Fruit fly (Drosophila melanogaster): ENCODE measurements around the gene ND-B8.

ND-B8 gene

dm6 chr2L:4454009-4454689, at the start of gene ND-B8, which contains the start of gene Secp43:
Gene ND-B8 (plus strand): TSS chr2L:4454626.
Gene Secp43 (minus strand): TSS chr2L:4454453.
- TF ChIP-seq pan (optimal IDR thresholded peaks at IDR 0.05): no peak
- no peak for TF ChIP-seq CG8478 (optimal IDR thresholded peaks at IDR 0.05)
- no peak for TF ChIP-seq EcR (GFP tag; optimal IDR thresholded peaks at IDR 0.05)
- no peak for TF ChIP-seq usp (GFP tag; optimal IDR thresholded peaks at IDR 0.05)
- TF ChIP-seq psq (optimal IDR thresholded peaks at IDR 0.05): no peak
- no peak for TF ChIP-seq Dll (optimal IDR thresholded peaks at IDR 0.05)

- TF ChIP-seq Dll (optimal IDR thresholded peaks at IDR 0.05): no peak
- TF ChIP-seq usp (GFP tag; optimal IDR thresholded peaks at IDR 0.05): no peak
- TF ChIP-seq CG8478 (optimal IDR thresholded peaks at IDR 0.05): no peak
- TF ChIP-seq EcR (GFP tag; optimal IDR thresholded peaks at IDR 0.05): no peak
- TF ChIP-seq pan (optimal IDR thresholded peaks at IDR 0.05): no peak
- no peak for TF ChIP-seq psq (optimal IDR thresholded peaks at IDR 0.05)
These were observed 43.6 kb upstream of the ND-B8 start, which contains the start of gene CG43055 for dm6 chr2L:4410855-4411254. Gene CG43055 (plus strand): TSS chr2L:4411155.

dm6 chr2L:4414059-4414458, 40.4 kb upstream of the ND-B8 start:
- no peak for TF ChIP-seq Dll (optimal IDR thresholded peaks at IDR 0.05)
- no peak for TF ChIP-seq pan (optimal IDR thresholded peaks at IDR 0.05)
- no peak for TF ChIP-seq usp (GFP tag; optimal IDR thresholded peaks at IDR 0.05)
- TF ChIP-seq psq (optimal IDR thresholded peaks at IDR 0.05): no peak
- no peak for TF ChIP-seq CG8478 (optimal IDR thresholded peaks at IDR 0.05)
- no peak for TF ChIP-seq EcR (GFP tag; optimal IDR thresholded peaks at IDR 0.05)

- TF ChIP-seq EcR (GFP tag; optimal IDR thresholded peaks at IDR 0.05) (no peak), psq (optimal IDR thresholded peaks at IDR 0.05) (no peak)
These were observed 38.3 kb upstream of the ND-B8 start for dm6 chr2L:4416089-4416488.

dm6 chr2L:4416903-4417302, 37.5 kb upstream of the ND-B8 start:
- TF ChIP-seq CG8478 (optimal IDR thresholded peaks at IDR 0.05) (no peak), pan (optimal IDR thresholded peaks at IDR 0.05) (no peak), usp (GFP tag; optimal IDR thresholded peaks at IDR 0.05) (no peak), Dll (optimal IDR thresholded peaks at IDR 0.05) (no peak), psq (optimal IDR thresholded peaks at IDR 0.05) (no peak)

dm6 chr2L:4417982-4418381, 36.4 kb upstream of the ND-B8 start:
- TF ChIP-seq usp (GFP tag; optimal IDR thresholded peaks at IDR 0.05) (no peak), CG8478 (optimal IDR thresholded peaks at IDR 0.05) (no peak), psq (optimal IDR thresholded peaks at IDR 0.05) (no peak), EcR (GFP tag; optimal IDR thresholded peaks at IDR 0.05) (no peak), Dll (optimal IDR thresholded peaks at IDR 0.05) (no peak), pan (optimal IDR thresholded peaks at IDR 0.05) (no peak)

- TF ChIP-seq Dll (optimal IDR thresholded peaks at IDR 0.05): no peak
- TF ChIP-seq usp (GFP tag; optimal IDR thresholded peaks at IDR 0.05): no peak
- TF ChIP-seq psq (optimal IDR thresholded peaks at IDR 0.05): no peak
- TF ChIP-seq CG8478 (optimal IDR thresholded peaks at IDR 0.05): no peak
- no peak for TF ChIP-seq pan (optimal IDR thresholded peaks at IDR 0.05)
- no peak for TF ChIP-seq EcR (GFP tag; optimal IDR thresholded peaks at IDR 0.05)
These were observed 35.6 kb upstream of the ND-B8 start for dm6 chr2L:4418819-4419218.

dm6 chr2L:4422154-4422553, 32.3 kb upstream of the ND-B8 start:
- TF ChIP-seq EcR (GFP tag; optimal IDR thresholded peaks at IDR 0.05): no peak
- no peak for TF ChIP-seq usp (GFP tag; optimal IDR thresholded peaks at IDR 0.05)
- TF ChIP-seq Dll (optimal IDR thresholded peaks at IDR 0.05): no peak
- TF ChIP-seq pan (optimal IDR thresholded peaks at IDR 0.05): no peak
- no peak for TF ChIP-seq psq (optimal IDR thresholded peaks at IDR 0.05)
- TF ChIP-seq CG8478 (optimal IDR thresholded peaks at IDR 0.05): no peak

dm6 chr2L:4433608-4434007, 20.8 kb upstream of the ND-B8 start, which contains the start of the genes CG34177 and CG34178:
Gene CG34177 (plus strand): TSS chr2L:4433908.
Gene CG34178 (plus strand): TSS chr2L:4433908.
- no peak for TF ChIP-seq psq (optimal IDR thresholded peaks at IDR 0.05)
- TF ChIP-seq CG8478 (optimal IDR thresholded peaks at IDR 0.05): no peak
- TF ChIP-seq pan (optimal IDR thresholded peaks at IDR 0.05): no peak
- no peak for TF ChIP-seq EcR (GFP tag; optimal IDR thresholded peaks at IDR 0.05)
- no peak for TF ChIP-seq Dll (optimal IDR thresholded peaks at IDR 0.05)
- no peak for TF ChIP-seq usp (GFP tag; optimal IDR thresholded peaks at IDR 0.05)

- TF ChIP-seq usp (GFP tag; optimal IDR thresholded peaks at IDR 0.05): no peak
- no peak for TF ChIP-seq pan (optimal IDR thresholded peaks at IDR 0.05)
- TF ChIP-seq psq (optimal IDR thresholded peaks at IDR 0.05): no peak
- TF ChIP-seq Dll (optimal IDR thresholded peaks at IDR 0.05): no peak
- no peak for TF ChIP-seq EcR (GFP tag; optimal IDR thresholded peaks at IDR 0.05)
- TF ChIP-seq CG8478 (optimal IDR thresholded peaks at IDR 0.05): no peak
These were observed 16.9 kb upstream of the ND-B8 start, which contains the start of gene CG43056 for dm6 chr2L:4437487-4437886. Gene CG43056 (plus strand): TSS chr2L:4437787.

dm6 chr2L:4440881-4441737, 13.3 kb upstream of the ND-B8 start, which contains the start of gene CG15431:
Gene CG15431 (minus strand): TSS chr2L:4441282.
- TF ChIP-seq usp (GFP tag; optimal IDR thresholded peaks at IDR 0.05) (no peak), Dll (optimal IDR thresholded peaks at IDR 0.05) (no peak), pan (optimal IDR thresholded peaks at IDR 0.05) (no peak), EcR (GFP tag; optimal IDR thresholded peaks at IDR 0.05) (no peak), psq (optimal IDR thresholded peaks at IDR 0.05) (no peak), CG8478 (optimal IDR thresholded peaks at IDR 0.05) (no peak)
